Fruit fly (Drosophila melanogaster) whole organism, embryonic: Measurements from ENCODE around the gene Noc2.
A peak's percentile ranks its signal among the peaks of the same experiment; 100 is the strongest.

Source experiments
- Aef1 ChIP-seq: fragments of 200-800 bp; sonication (Bioruptor generic); IDR thresholded peaks from 3 replicates; pipeline ENCODE4 v1.3.6; 2022; ENCODE audit warnings: missing biosample characterization, missing genetic modification characterization
- Atf-2 ChIP-seq: fragments of 200-800 bp; sonication (Bioruptor generic); optimal IDR thresholded peaks from 2 replicates; lab custom pipeline; 2016; ENCODE audit warnings: missing biosample characterization, missing genetic modification characterization
- B-H2 ChIP-seq: fragments of 200-800 bp; sonication (Bioruptor generic); optimal IDR thresholded peaks from 2 replicates; lab custom pipeline; 2018; ENCODE audit warnings: missing biosample characterization, mild to moderate bottlenecking, missing genetic modification characterization
- BtbVII ChIP-seq: fragments of 200-800 bp; sonication (Bioruptor generic); optimal IDR thresholded peaks from 3 replicates; lab custom pipeline; 2017; ENCODE audit warnings: missing biosample characterization, mild to moderate bottlenecking, missing genetic modification characterization
- CG18011 ChIP-seq: fragments of 200-800 bp; sonication (Bioruptor generic); optimal IDR thresholded peaks from 2 replicates; lab custom pipeline; 2017; ENCODE audit warnings: missing biosample characterization, missing genetic modification characterization, mild to moderate bottlenecking, moderate library complexity, missing genotype
- CG18476 ChIP-seq: fragments of 200-800 bp; sonication (Bioruptor generic); optimal IDR thresholded peaks from 2 replicates; lab custom pipeline; 2016; ENCODE audit warnings: missing biosample characterization, mild to moderate bottlenecking, missing genetic modification characterization
- CG18599 ChIP-seq: fragments of 200-800 bp; sonication (Bioruptor generic); optimal IDR thresholded peaks from 3 replicates; lab custom pipeline; 2017; ENCODE audit warnings: missing biosample characterization, missing genetic modification characterization, mild to moderate bottlenecking, moderate library complexity, missing genetic modification reagents
- CG3163 ChIP-seq: fragments of 200-800 bp; sonication (Bioruptor generic); optimal IDR thresholded peaks from 3 replicates; lab custom pipeline; 2016; ENCODE audit warnings: missing biosample characterization, missing genetic modification characterization
- CG34376 ChIP-seq: fragments of 200-800 bp; sonication (Bioruptor generic); optimal IDR thresholded peaks from 2 replicates; lab custom pipeline; 2018; ENCODE audit warnings: missing biosample characterization, mild to moderate bottlenecking, missing genetic modification characterization
- CG3838 ChIP-seq: fragments of 200-800 bp; sonication (Bioruptor generic); optimal IDR thresholded peaks from 3 replicates; lab custom pipeline; 2016; ENCODE audit warnings: missing biosample characterization, missing genetic modification characterization
- CG4360 ChIP-seq: fragments of 200-800 bp; sonication (Bioruptor generic); IDR thresholded peaks from 2 replicates; pipeline ENCODE4 v1.3.6; 2022; ENCODE audit warnings: missing biosample characterization, missing genetic modification characterization
- CG4854 ChIP-seq: fragments of 200-800 bp; sonication (Bioruptor generic); optimal IDR thresholded peaks from 2 replicates; lab custom pipeline; 2016; ENCODE audit warnings: missing biosample characterization, missing genetic modification characterization, inconsistent platforms
- CG6272 ChIP-seq: fragments of 200-800 bp; sonication (Bioruptor generic); IDR thresholded peaks from 2 replicates; pipeline ENCODE4 v1.3.6; 2022; ENCODE audit warnings: missing biosample characterization, missing genetic modification characterization
- CG6654 ChIP-seq: fragments of 200-800 bp; sonication (Bioruptor generic); optimal IDR thresholded peaks from 2 replicates; lab custom pipeline; 2017; ENCODE audit warnings: missing biosample characterization, mild to moderate bottlenecking, missing genetic modification characterization
- CG7271 ChIP-seq: fragments of 200-800 bp; sonication (Bioruptor generic); optimal IDR thresholded peaks from 2 replicates; lab custom pipeline; 2018; ENCODE audit warnings: missing biosample characterization, mild to moderate bottlenecking, missing genetic modification characterization, moderate library complexity
- CG9932 ChIP-seq: fragments of 200-800 bp; sonication (Bioruptor generic); IDR thresholded peaks from 2 replicates; pipeline ENCODE4 v1.3.6; 2022; ENCODE audit warnings: missing biosample characterization, missing genetic modification characterization
- CkIIα-i1 ChIP-seq: fragments of 200-800 bp; sonication (Bioruptor generic); IDR thresholded peaks from 2 replicates; pipeline ENCODE4 v1.3.6; 2022; ENCODE audit warnings: missing biosample characterization, missing genetic modification characterization
- Deaf1 ChIP-seq: fragments of 200-800 bp; optimal IDR thresholded peaks from 3 replicates; lab custom pipeline; 2019; ENCODE audit warnings: missing biosample characterization, mild to moderate bottlenecking, missing genetic modification characterization, moderate library complexity
- Dip2 ChIP-seq: fragments of 200-800 bp; sonication (Bioruptor generic); IDR thresholded peaks from 2 replicates; pipeline ENCODE4 v1.3.6; 2022; ENCODE audit warnings: missing biosample characterization, missing genetic modification characterization
- Dll ChIP-seq: fragments of 200-800 bp; sonication (Bioruptor generic); IDR thresholded peaks from 4 replicates; pipeline ENCODE4 v1.3.6; 2022; ENCODE audit warnings: missing biosample characterization, missing genetic modification characterization; ENCODE audit not compliant: partially characterized antibody
- Fer3 ChIP-seq: fragments of 200-800 bp; sonication (Bioruptor generic); optimal IDR thresholded peaks from 2 replicates; lab custom pipeline; 2018; ENCODE audit warnings: missing biosample characterization, mild to moderate bottlenecking, missing genetic modification characterization, moderate library complexity
- Hr3 ChIP-seq: fragments of 200-800 bp; sonication (Bioruptor generic); optimal IDR thresholded peaks from 3 replicates; lab custom pipeline; 2016; ENCODE audit warnings: missing biosample characterization, missing genetic modification characterization
- Hr39 ChIP-seq: fragments of >200 bp; optimal IDR thresholded peaks from 2 replicates; lab custom pipeline; 2017
- MTF-1 ChIP-seq: fragments of 200-800 bp; sonication (Bioruptor generic); optimal IDR thresholded peaks from 2 replicates; lab custom pipeline; 2018; ENCODE audit warnings: missing biosample characterization, mild to moderate bottlenecking, missing genetic modification characterization, borderline replicate concordance
- Mes4 ChIP-seq: fragments of 200-800 bp; sonication (Bioruptor generic); optimal IDR thresholded peaks from 2 replicates; lab custom pipeline; 2016; ENCODE audit warnings: missing biosample characterization, missing genetic modification characterization
- NC2α ChIP-seq: fragments of 200-800 bp; sonication (Bioruptor generic); optimal IDR thresholded peaks from 2 replicates; lab custom pipeline; 2016; ENCODE audit warnings: missing biosample characterization, missing genetic modification characterization
- NC2β ChIP-seq: fragments of 200-800 bp; sonication (Bioruptor generic); optimal IDR thresholded peaks from 2 replicates; lab custom pipeline; 2016; ENCODE audit warnings: missing biosample characterization, missing genetic modification characterization
- Sox102F ChIP-seq: fragments of 200-800 bp; sonication (Bioruptor generic); optimal IDR thresholded peaks from 2 replicates; lab custom pipeline; 2018; ENCODE audit warnings: missing biosample characterization, mild to moderate bottlenecking, missing genetic modification characterization, moderate library complexity
- Spps ChIP-seq: fragments of 200-800 bp; sonication (Bioruptor generic); optimal IDR thresholded peaks from 2 replicates; lab custom pipeline; 2018; ENCODE audit warnings: missing biosample characterization, mild to moderate bottlenecking, missing genetic modification characterization
- ase ChIP-seq: fragments of 200-800 bp; sonication (Bioruptor generic); IDR thresholded peaks from 3 replicates; pipeline ENCODE4 v1.3.6; 2022; ENCODE audit warnings: missing biosample characterization, missing genetic modification characterization
- danr ChIP-seq: fragments of 200-800 bp; sonication (Bioruptor generic); IDR thresholded peaks from 2 replicates; pipeline ENCODE4 v1.3.6; 2022; ENCODE audit warnings: missing biosample characterization, missing genetic modification characterization
- dimm ChIP-seq: fragments of 200-800 bp; sonication (Bioruptor generic); IDR thresholded peaks from 2 replicates; pipeline ENCODE4 v1.3.6; 2022; ENCODE audit warnings: missing biosample characterization, missing genetic modification characterization
- en ChIP-seq: fragments of 200-800 bp; sonication (Bioruptor generic); optimal IDR thresholded peaks from 2 replicates; lab custom pipeline; 2016; ENCODE audit warnings: missing biosample characterization, missing genetic modification characterization
- grau ChIP-seq: fragments of 200-800 bp; optimal IDR thresholded peaks from 3 replicates; lab custom pipeline; 2019; ENCODE audit warnings: missing biosample characterization, mild to moderate bottlenecking, missing genetic modification characterization, moderate library complexity
- ham ChIP-seq: fragments of 200-800 bp; sonication (Bioruptor generic); IDR thresholded peaks from 2 replicates; pipeline ENCODE4 v1.3.6; 2022; ENCODE audit warnings: missing biosample characterization, missing genetic modification characterization
- kay ChIP-seq: fragments of 200-800 bp; sonication (Bioruptor generic); optimal IDR thresholded peaks from 2 replicates; lab custom pipeline; 2016; ENCODE audit warnings: missing biosample characterization, missing genetic modification characterization
- nerfin-2 ChIP-seq: fragments of 200-800 bp; sonication (Bioruptor generic); IDR thresholded peaks from 2 replicates; pipeline ENCODE4 v1.3.6; 2022; ENCODE audit warnings: missing biosample characterization, missing genetic modification characterization; ENCODE audit not compliant: partially characterized antibody
- oc ChIP-seq: fragments of 200-800 bp; sonication (Bioruptor generic); optimal IDR thresholded peaks from 2 replicates; lab custom pipeline; 2018; ENCODE audit warnings: missing biosample characterization, mild to moderate bottlenecking, missing genetic modification characterization, moderate library complexity
- p53 ChIP-seq: fragments of 200-800 bp; sonication (Bioruptor generic); optimal IDR thresholded peaks from 2 replicates; lab custom pipeline; 2016; ENCODE audit warnings: missing biosample characterization, missing genetic modification characterization
- pan ChIP-seq, 4 experiments: fragments of >200 bp in 3 of 4; fragments of 200-800 bp in 1 of 4; sonication (Bioruptor generic) in 1 of 4; optimal IDR thresholded peaks in 3 of 4; IDR thresholded peaks in 1 of 4; 2 replicates each; pipeline versions ENCODE4 v1.3.6 to Lab custom; 2017 to 2022; ENCODE audit warnings: missing biosample characterization in 2 of 4, missing genetic modification characterization in 2 of 4, mixed read lengths in 1 of 4
- pb ChIP-seq: fragments of 200-800 bp; sonication (Bioruptor generic); optimal IDR thresholded peaks from 3 replicates; lab custom pipeline; 2016; ENCODE audit warnings: missing biosample characterization, missing genetic modification characterization
- prd ChIP-seq, 3 experiments: fragments of >200 bp in 2 of 3; fragments of 200-800 bp in 1 of 3; sonication (Bioruptor generic) in 1 of 3; optimal IDR thresholded peaks in 2 of 3; IDR thresholded peaks in 1 of 3; 2 replicates in 2 of 3; 3 replicates in 1 of 3; pipeline versions ENCODE4 v1.3.6 to Lab custom; 2017 to 2022; ENCODE audit warnings: missing biosample characterization in 1 of 3, missing genetic modification characterization in 1 of 3
- repo ChIP-seq: fragments of 200-800 bp; sonication (Bioruptor generic); optimal IDR thresholded peaks from 2 replicates; lab custom pipeline; 2016; ENCODE audit warnings: missing biosample characterization, missing genetic modification characterization
- sna ChIP-seq: fragments of 200-800 bp; sonication (Bioruptor generic); IDR thresholded peaks from 2 replicates; pipeline ENCODE4 v1.3.6; 2022; ENCODE audit warnings: missing biosample characterization, missing genetic modification characterization; ENCODE audit not compliant: partially characterized antibody
- sug ChIP-seq: fragments of 200-800 bp; optimal IDR thresholded peaks from 2 replicates; lab custom pipeline; 2019; ENCODE audit warnings: missing biosample characterization, mild to moderate bottlenecking, missing genetic modification characterization, moderate library complexity
- tgo ChIP-seq: fragments of 200-800 bp; sonication (Bioruptor generic); IDR thresholded peaks from 3 replicates; pipeline ENCODE4 v1.3.6; 2022; ENCODE audit warnings: missing biosample characterization, missing genetic modification characterization
- tup ChIP-seq: fragments of 200-800 bp; sonication (Bioruptor generic); optimal IDR thresholded peaks from 2 replicates; lab custom pipeline; 2016; ENCODE audit warnings: missing biosample characterization, mild to moderate bottlenecking, missing genetic modification characterization, moderate library complexity
- wek ChIP-seq: fragments of 200-800 bp; sonication (Bioruptor generic); optimal IDR thresholded peaks from 3 replicates; lab custom pipeline; 2018; ENCODE audit warnings: missing biosample characterization, mild to moderate bottlenecking, missing genetic modification characterization, moderate library complexity
- wor ChIP-seq: fragments of 200-800 bp; sonication (Bioruptor generic); IDR thresholded peaks from 2 replicates; pipeline ENCODE4 v1.3.6; 2022; ENCODE audit warnings: missing biosample characterization, missing genetic modification characterization
- zen2 ChIP-seq: fragments of 200-800 bp; sonication (Bioruptor generic); IDR thresholded peaks from 3 replicates; pipeline ENCODE4 v1.3.6; 2022; ENCODE audit warnings: missing biosample characterization, missing genetic modification characterization; ENCODE audit not compliant: partially characterized antibody

Gene Noc2

DNA sequence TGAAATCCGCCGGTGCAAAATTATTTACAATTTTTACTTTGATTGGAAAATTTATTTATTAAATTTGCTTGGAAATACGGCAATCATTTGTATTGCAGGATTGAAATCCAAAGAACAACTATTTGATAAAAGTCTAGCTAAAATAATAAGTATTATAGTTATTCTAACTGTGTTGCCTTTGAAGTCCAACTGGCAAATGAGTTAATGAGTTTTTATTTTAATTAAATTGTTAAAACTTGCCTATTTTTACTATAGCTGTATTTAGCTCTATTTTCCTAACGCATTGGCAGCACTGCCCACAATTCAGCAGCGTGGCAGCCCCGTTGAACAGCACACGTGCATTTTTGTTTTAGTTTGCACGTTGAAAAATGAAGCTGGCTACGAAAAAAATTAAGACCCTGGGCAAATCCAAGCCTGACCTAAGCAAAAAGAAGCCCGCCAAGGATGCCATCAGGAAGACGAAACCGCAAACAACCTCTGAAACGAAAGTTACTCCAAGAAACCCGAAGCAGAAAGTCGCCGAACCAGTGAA lies at the start of gene Noc2 (continued):
- TF ChIP-seq Dip2 (GFP tag; lab: Robert Waterston, UW) = no peak
- no peak for TF ChIP-seq nerfin-2 (GFP tag; lab: Robert Waterston, UW)
- no peak for TF ChIP-seq CG4360 (GFP tag; lab: Robert Waterston, UW)
- TF ChIP-seq CkIIα-i1 = no peak
- no peak for TF ChIP-seq dimm (GFP tag; lab: Robert Waterston, UW)
- no peak for TF ChIP-seq repo (GFP tag; lab: Kevin White, UChicago)
- no peak for TF ChIP-seq Mes4 (GFP tag; lab: Kevin White, UChicago)
- peak; percentile 70 for TF ChIP-seq CG9932 (GFP tag; lab: Robert Waterston, UW)
- TF ChIP-seq CG18599 (GFP tag; lab: Kevin White, UChicago) = peak; percentile 54
- TF ChIP-seq BtbVII = no peak
- no peak for TF ChIP-seq Spps (tag; lab: Kevin White, UChicago)
- no peak for TF ChIP-seq NC2α (GFP tag; lab: Kevin White, UChicago)
- peak; percentile 50 for TF ChIP-seq Aef1
- no peak for TF ChIP-seq ham
- TF ChIP-seq Deaf1 (tag; lab: Kevin White, UChicago) = no peak
- TF ChIP-seq CG18011 (GFP tag; lab: Kevin White, UChicago) = no peak
- TF ChIP-seq CG3838 (GFP tag; lab: Kevin White, UChicago) = no peak
- no peak for TF ChIP-seq CG3163 (GFP tag; lab: Kevin White, UChicago)
- TF ChIP-seq MTF-1 = no peak
- peak; percentile 46; the same call in 2 of the 3 replicates for TF ChIP-seq tgo (GFP tag; lab: Robert Waterston, UW)
- no peak for TF ChIP-seq prd (optimal IDR thresholded peaks at IDR 0.05; lab: Kevin White, UChicago)
- peak; percentile 72 for TF ChIP-seq prd (GFP tag; IDR thresholded peaks at IDR 0.05; lab: Robert Waterston, UW)
- TF ChIP-seq sug (tag; lab: Kevin White, UChicago) = peak; percentile 40
- no peak for TF ChIP-seq danr
- TF ChIP-seq pb (GFP tag; lab: Kevin White, UChicago) = no peak
- TF ChIP-seq CG7271 (tag; lab: Kevin White, UChicago) = no peak
- TF ChIP-seq Hr3 (GFP tag; lab: Kevin White, UChicago) = peak; percentile 72
- TF ChIP-seq CG18476 (GFP tag; lab: Kevin White, UChicago) = no peak
- TF ChIP-seq en = no peak
- no peak for TF ChIP-seq wor
- TF ChIP-seq sna (GFP tag; lab: Robert Waterston, UW) = no peak
- peak; percentile 56 for TF ChIP-seq grau (tag; lab: Kevin White, UChicago)
- TF ChIP-seq NC2β (GFP tag; lab: Kevin White, UChicago) = no peak
- no peak for TF ChIP-seq zen2
- TF ChIP-seq CG6654 (GFP tag; lab: Kevin White, UChicago) = peak; percentile 20
- peak; percentile 37; the same call in 1 of the 3 replicates for TF ChIP-seq ase (GFP tag; lab: Robert Waterston, UW)
- TF ChIP-seq CG4854 (GFP tag; lab: Kevin White, UChicago) = no peak
- TF ChIP-seq kay = no peak
- peak; percentile 7 for TF ChIP-seq B-H2
- peak; percentile 39 for TF ChIP-seq Sox102F (GFP tag; lab: Kevin White, UChicago)
- no peak for TF ChIP-seq p53 (GFP tag; lab: Kevin White, UChicago)
- no peak for TF ChIP-seq CG34376
- TF ChIP-seq Fer3 (tag; lab: Kevin White, UChicago) = peak; percentile 16
- TF ChIP-seq CG6272 (GFP tag; lab: Robert Waterston, UW) = peak; percentile 48
- TF ChIP-seq tup (GFP tag; lab: Kevin White, UChicago) = no peak
- no peak for TF ChIP-seq wek (GFP tag; lab: Kevin White, UChicago)
- no peak for TF ChIP-seq Hr39 (lab: Kevin White, UChicago)
- no peak for TF ChIP-seq pan (optimal IDR thresholded peaks at IDR 0.05; lab: Kevin White, UChicago)
- peak in 1 of 2 experiments; percentile 53 for TF ChIP-seq pan (GFP tag; optimal IDR thresholded peaks at IDR 0.05 in 1 of 2, IDR thresholded peaks at IDR 0.05 in 1 of 2)
- no peak for TF ChIP-seq oc (tag; lab: Kevin White, UChicago)
- TF ChIP-seq Atf-2 (GFP tag; lab: Kevin White, UChicago) = no peak
- TF ChIP-seq Dll = no peak
